Worm (Caenorhabditis elegans): ENCODE data around the gene atp-2.

DNA sequence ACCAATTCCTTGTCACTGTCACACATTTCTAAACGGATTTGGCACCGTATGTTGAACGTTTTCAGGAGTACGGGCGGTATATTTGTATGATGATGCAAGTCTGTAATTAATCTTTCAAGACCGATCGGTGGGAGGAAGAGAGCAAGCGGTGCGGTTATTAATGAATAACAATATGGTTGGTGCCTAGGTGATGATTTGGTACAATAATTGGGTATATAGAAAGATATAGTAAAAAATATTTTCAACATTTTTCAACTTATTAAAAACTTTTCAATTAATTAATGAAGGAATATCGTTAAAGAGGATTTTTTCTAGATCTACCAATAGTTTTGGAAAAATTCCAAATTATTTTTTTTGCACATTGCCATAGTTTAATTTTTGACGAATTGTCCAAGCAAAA is 16.3 kb downstream of the atp-2 start, which contains the start of gene cnd-1:
- TF ChIP-seq daf-12 (tag; optimal IDR thresholded peaks at IDR 0.05) (no peak), ztf-11 (tag; optimal IDR thresholded peaks at IDR 0.05) (no peak), tbx-2 (tag; optimal IDR thresholded peaks at IDR 0.05) (no peak)
